Fruit fly (Drosophila melanogaster): ENCODE measurements around the gene scpr-B.

The scpr-B gene

DNA sequence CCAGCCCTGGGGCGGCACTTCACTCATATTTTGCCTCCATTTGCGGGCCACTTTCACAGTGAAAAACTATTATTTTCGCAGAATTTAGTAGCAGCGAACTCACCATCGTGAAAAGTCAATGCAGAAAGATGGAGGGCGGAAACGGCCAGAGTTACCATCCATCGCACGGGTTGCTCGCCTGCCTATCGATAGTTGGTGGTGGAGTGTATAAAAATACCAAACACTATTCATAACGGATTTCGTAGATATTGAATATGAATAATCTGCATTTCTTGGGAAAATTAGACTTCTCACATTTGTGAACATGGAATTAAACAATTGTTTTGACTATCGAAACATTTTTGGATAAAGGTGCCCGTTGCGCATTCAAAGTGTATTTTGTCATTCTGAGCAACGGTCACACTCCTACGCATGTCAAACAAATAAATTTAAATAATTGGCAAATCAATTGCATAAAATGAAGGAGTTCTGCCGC lies 24.6 kb downstream of the scpr-B start, which contains the start of the genes RpS25 and CG4820:
TSS of gene RpS25 (minus strand) at position 132 of the 475 bp plus-strand sequence.
TSS of gene CG4820 (plus strand) at position 380 of the 475 bp plus-strand sequence.
- TF ChIP-seq fd59A (GFP tag; optimal IDR thresholded peaks at IDR 0.05) (peak; percentile 57), CG15336 (GFP tag; IDR thresholded peaks at IDR 0.05) (peak; percentile 24; the same call in 1 of the 2 replicates), Ets96B (tag; optimal IDR thresholded peaks at IDR 0.05) (peak; percentile 41), CG32006 (GFP tag; optimal IDR thresholded peaks at IDR 0.05) (peak; percentile 56), Hr4 (GFP tag; optimal IDR thresholded peaks at IDR 0.05) (no peak), CG8119 (GFP tag; IDR thresholded peaks at IDR 0.05) (0 out of 3 replicates have a peak, but pooled peaks have one; percentile 42), CG6276 (GFP tag; optimal IDR thresholded peaks at IDR 0.05) (no peak), OdsH (GFP tag; optimal IDR thresholded peaks at IDR 0.05) (peak; percentile 85), cyc (GFP tag; optimal IDR thresholded peaks at IDR 0.05) (peak; percentile 88), fkh (GFP tag; optimal IDR thresholded peaks at IDR 0.05) (peak; percentile 94), achi (GFP tag; optimal IDR thresholded peaks at IDR 0.05) (peak; percentile 87), CG16779 (tag; optimal IDR thresholded peaks at IDR 0.05) (peak; percentile 71), Hr39 (GFP tag; optimal IDR thresholded peaks at IDR 0.05) (peak; percentile 84), Lpt (GFP tag; optimal IDR thresholded peaks at IDR 0.05) (peak; percentile 17), CG9139 (GFP tag; optimal IDR thresholded peaks at IDR 0.05) (peak; percentile 75), ss (GFP tag; optimal IDR thresholded peaks at IDR 0.05) (peak; percentile 71 to 86), CG6792 (GFP tag; optimal IDR thresholded peaks at IDR 0.05) (peak; percentile 77), Sox102F (GFP tag; optimal IDR thresholded peaks at IDR 0.05) (peak; percentile 89), CG1621 (tag; optimal IDR thresholded peaks at IDR 0.05) (peak; percentile 79), Eip93F (GFP tag; optimal IDR thresholded peaks at IDR 0.05) (no peak), vri (GFP tag; optimal IDR thresholded peaks at IDR 0.05) (peak; percentile 87), CG6854 (GFP tag; optimal IDR thresholded peaks at IDR 0.05) (peak; percentile 97), svp (GFP tag) (no peak), Eip75B (GFP tag; optimal IDR thresholded peaks at IDR 0.05) (peak; percentile 85), CG6163 (GFP tag; IDR thresholded peaks at IDR 0.05) (peak; percentile 77; the same call in 2 of the 3 replicates), esn (GFP tag; optimal IDR thresholded peaks at IDR 0.05) (peak; percentile 90), CG31627 (GFP tag; optimal IDR thresholded peaks at IDR 0.05) (peak; percentile 85), CG3032 (tag; optimal IDR thresholded peaks at IDR 0.05) (peak; percentile 72), Gug (GFP tag; IDR thresholded peaks at IDR 0.05) (no peak), CG8319 (GFP tag; optimal IDR thresholded peaks at IDR 0.05) (peak; percentile 78), CG4318 (GFP tag; optimal IDR thresholded peaks at IDR 0.05) (no peak), lz (GFP tag; optimal IDR thresholded peaks at IDR 0.05) (peak; percentile 91), CG34406 (GFP tag; optimal IDR thresholded peaks at IDR 0.05) (peak; percentile 82), CG7368 (GFP tag; optimal IDR thresholded peaks at IDR 0.05) (peak; percentile 88), acj6 (GFP tag; optimal IDR thresholded peaks at IDR 0.05) (peak; percentile 84), Hr38 (GFP tag; optimal IDR thresholded peaks at IDR 0.05) (no peak), fd85E (GFP tag; optimal IDR thresholded peaks at IDR 0.05) (peak; percentile 84), Eip78C (GFP tag) (peak; percentile 96), Met (GFP tag; optimal IDR thresholded peaks at IDR 0.05) (peak; percentile 89), salr (GFP tag; optimal IDR thresholded peaks at IDR 0.05) (peak in 1 of 2 experiments; percentile 84), pdm3 (GFP tag; optimal IDR thresholded peaks at IDR 0.05) (peak; percentile 82), CG3919 (GFP tag; optimal IDR thresholded peaks at IDR 0.05) (peak; percentile 92), CG8632 (GFP tag; optimal IDR thresholded peaks at IDR 0.05) (peak; percentile 73), eg (GFP tag; IDR thresholded peaks at IDR 0.05) (peak; percentile 82), CG11902 (GFP tag; optimal IDR thresholded peaks at IDR 0.05) (peak; percentile 53), dsx (GFP tag; optimal IDR thresholded peaks at IDR 0.05; ENCODE audit: poor library complexity, severe bottlenecking) (peak; percentile 31), Sox14 (GFP tag; optimal IDR thresholded peaks at IDR 0.05) (peak; percentile 83), CG11762 (GFP tag; optimal IDR thresholded peaks at IDR 0.05; ENCODE audit: insufficient read depth) (peak; percentile 60), net (GFP tag; optimal IDR thresholded peaks at IDR 0.05) (peak; percentile 88), Sox15 (GFP tag; optimal IDR thresholded peaks at IDR 0.05) (peak; percentile 47), spab (GFP tag; optimal IDR thresholded peaks at IDR 0.05) (peak; percentile 57), CG10631 (GFP tag; optimal IDR thresholded peaks at IDR 0.05) (no peak)

All from whole organism, prepupa.